Worm (Caenorhabditis elegans) whole organism, L4 larva: ENCODE results near the gene pqn-27.

Experiments
- daf-16 ChIP-seq, 3 experiments: sonication (generic microtip); optimal IDR thresholded peaks; 2 replicates each; lab custom pipeline; 2016 to 2017; ENCODE audit warnings: missing genetic modification characterization in 3 of 3, missing genetic modification reagents in 3 of 3, mild to moderate bottlenecking in 2 of 3, missing compliant biosample characterization in 2 of 3, missing biosample characterization in 1 of 3, moderate library complexity in 1 of 3
- nhr-111 ChIP-seq: fragments of 200-800 bp; sonication (Bioruptor generic); optimal IDR thresholded peaks from 2 replicates; lab custom pipeline; 2018; ENCODE audit warnings: mild to moderate bottlenecking, missing genetic modification characterization, missing compliant biosample characterization
- nhr-41 ChIP-seq: fragments of 200-800 bp; sonication (Bioruptor generic); IDR thresholded peaks from 2 replicates; pipeline ENCODE4 v1.3.6; 2022; ENCODE audit warnings: missing genetic modification reagents, missing genetic modification characterization, missing compliant biosample characterization
- set-16 ChIP-seq: fragments of 200-800 bp; sonication (Bioruptor generic); IDR thresholded peaks from 2 replicates; pipeline ENCODE4 v1.3.6; 2022; ENCODE audit warnings: missing genetic modification reagents, missing genetic modification characterization, missing compliant biosample characterization
- zip-11 ChIP-seq: fragments of 200-800 bp; sonication (Bioruptor generic); IDR thresholded peaks from 2 replicates; pipeline ENCODE4 v1.3.6; 2022; ENCODE audit warnings: missing genetic modification characterization, missing compliant biosample characterization

Gene pqn-27

ce11 chrII:13401549-13401948, 58.9 kb downstream of the pqn-27 start:
- TF ChIP-seq nhr-111 (GFP tag; lab: Kevin White, UChicago) (no peak), set-16 (GFP tag; lab: Robert Waterston, UW) (peak; percentile 90), zip-11 (no peak), daf-16 (GFP tag; optimal IDR thresholded peaks at IDR 0.05; lab: Kevin White, UChicago) (no peak), daf-16 (tag; optimal IDR thresholded peaks at IDR 0.05; lab: Kevin White, UChicago) (no peak), nhr-41 (GFP tag; lab: Robert Waterston, UW) (no peak)
